Fruit fly (Drosophila melanogaster) whole organism, embryonic: ENCODE results near the gene Svil.
A peak's percentile ranks its signal among the peaks of the same experiment; 100 is the strongest.

ENCODE experiments used
- Aef1 ChIP-seq: fragments of 200-800 bp; sonication (Bioruptor generic); IDR thresholded peaks from 3 replicates; pipeline ENCODE4 v1.3.6; 2022; ENCODE audit warnings: missing biosample characterization, missing genetic modification characterization
- Asciz ChIP-seq: fragments of 200-800 bp; sonication (Bioruptor generic); optimal IDR thresholded peaks from 2 replicates; lab custom pipeline; 2017; ENCODE audit warnings: missing biosample characterization, mild to moderate bottlenecking, missing genetic modification characterization, missing genetic modification reagents
- Blimp-1 ChIP-seq: fragments of 200-800 bp; sonication (Bioruptor generic); optimal IDR thresholded peaks from 3 replicates; lab custom pipeline; 2018; ENCODE audit warnings: missing biosample characterization, missing genetic modification characterization, mild to moderate bottlenecking, moderate library complexity, missing genetic modification reagents
- CG10366 ChIP-seq: fragments of 200-800 bp; sonication (Bioruptor generic); IDR thresholded peaks from 2 replicates; pipeline ENCODE4 v1.3.6; 2022; ENCODE audit warnings: missing biosample characterization, missing genetic modification characterization
- CG11093 ChIP-seq: fragments of 200-800 bp; sonication (Bioruptor generic); IDR thresholded peaks from 3 replicates; pipeline ENCODE4 v1.3.6; 2022; ENCODE audit warnings: missing biosample characterization, missing genetic modification characterization
- CG12155 ChIP-seq: fragments of 200-800 bp; sonication (Bioruptor generic); optimal IDR thresholded peaks from 3 replicates; lab custom pipeline; 2016; ENCODE audit warnings: missing biosample characterization, missing genetic modification characterization
- CG12942 ChIP-seq: fragments of 200-800 bp; sonication (Bioruptor generic); optimal IDR thresholded peaks from 3 replicates; lab custom pipeline; 2016; ENCODE audit warnings: missing biosample characterization, missing genetic modification characterization
- CG13296 ChIP-seq: fragments of 200-800 bp; sonication (Bioruptor generic); optimal IDR thresholded peaks from 3 replicates; lab custom pipeline; 2018; ENCODE audit warnings: missing biosample characterization, mild to moderate bottlenecking, missing genetic modification characterization
- CG13775 ChIP-seq: fragments of 200-800 bp; sonication (Bioruptor generic); optimal IDR thresholded peaks from 3 replicates; lab custom pipeline; 2017; ENCODE audit warnings: missing biosample characterization, mild to moderate bottlenecking, missing genetic modification characterization
- CG15269 ChIP-seq: fragments of 200-800 bp; sonication (Bioruptor generic); optimal IDR thresholded peaks from 2 replicates; lab custom pipeline; 2018; ENCODE audit warnings: missing biosample characterization, mild to moderate bottlenecking, missing genetic modification characterization, moderate library complexity
- CG16815 ChIP-seq: fragments of 200-800 bp; sonication (Bioruptor generic); optimal IDR thresholded peaks from 3 replicates; lab custom pipeline; 2017; ENCODE audit warnings: missing biosample characterization, mild to moderate bottlenecking, missing genetic modification characterization
- CG18011 ChIP-seq: fragments of 200-800 bp; sonication (Bioruptor generic); optimal IDR thresholded peaks from 2 replicates; lab custom pipeline; 2017; ENCODE audit warnings: missing biosample characterization, missing genetic modification characterization, mild to moderate bottlenecking, moderate library complexity, missing genotype
- CG31224 ChIP-seq: fragments of 200-800 bp; sonication (Bioruptor generic); IDR thresholded peaks from 2 replicates; pipeline ENCODE4 v1.3.6; 2022; ENCODE audit warnings: missing biosample characterization, missing genetic modification characterization
- CG33213 ChIP-seq: fragments of 200-800 bp; sonication (Bioruptor generic); optimal IDR thresholded peaks from 3 replicates; lab custom pipeline; 2016; ENCODE audit warnings: missing biosample characterization, missing genetic modification characterization
- CG3995 ChIP-seq: fragments of 200-800 bp; sonication (Bioruptor generic); optimal IDR thresholded peaks from 3 replicates; lab custom pipeline; 2016; ENCODE audit warnings: missing biosample characterization, missing genetic modification characterization
- CG7271 ChIP-seq: fragments of 200-800 bp; sonication (Bioruptor generic); optimal IDR thresholded peaks from 2 replicates; lab custom pipeline; 2018; ENCODE audit warnings: missing biosample characterization, mild to moderate bottlenecking, missing genetic modification characterization, moderate library complexity
- CG8765 ChIP-seq: fragments of 200-800 bp; sonication (Bioruptor generic); IDR thresholded peaks from 2 replicates; pipeline ENCODE4 v1.3.6; 2022; ENCODE audit warnings: missing biosample characterization, missing genetic modification characterization
- CG9727 ChIP-seq: fragments of 200-800 bp; sonication (Bioruptor generic); optimal IDR thresholded peaks from 3 replicates; lab custom pipeline; 2017; ENCODE audit warnings: missing biosample characterization, mild to moderate bottlenecking, missing genetic modification characterization
- D19A ChIP-seq: fragments of 200-800 bp; optimal IDR thresholded peaks from 3 replicates; lab custom pipeline; 2019; ENCODE audit warnings: missing biosample characterization, mild to moderate bottlenecking, missing genetic modification characterization, moderate library complexity
- Deaf1 ChIP-seq: fragments of 200-800 bp; optimal IDR thresholded peaks from 3 replicates; lab custom pipeline; 2019; ENCODE audit warnings: missing biosample characterization, mild to moderate bottlenecking, missing genetic modification characterization, moderate library complexity
- Doc3 ChIP-seq: fragments of 200-800 bp; sonication (Bioruptor generic); IDR thresholded peaks from 3 replicates; pipeline ENCODE4 v1.3.6; 2022; ENCODE audit warnings: missing biosample characterization, missing genetic modification characterization; ENCODE audit not compliant: partially characterized antibody
- H15 ChIP-seq: fragments of 200-800 bp; sonication (Bioruptor generic); IDR thresholded peaks from 3 replicates; pipeline ENCODE4 v1.3.6; 2022; ENCODE audit warnings: missing biosample characterization, missing genetic modification characterization
- HHEX ChIP-seq: fragments of 200-800 bp; sonication (Bioruptor generic); optimal IDR thresholded peaks from 3 replicates; lab custom pipeline; 2017; ENCODE audit warnings: missing biosample characterization, mild to moderate bottlenecking, missing genetic modification characterization, missing genetic modification reagents
- Lpt ChIP-seq: fragments of >200 bp; optimal IDR thresholded peaks from 2 replicates; lab custom pipeline; 2018; ENCODE audit warnings: missing biosample characterization, missing genetic modification characterization
- Meics ChIP-seq: fragments of 200-800 bp; sonication (Bioruptor generic); optimal IDR thresholded peaks from 2 replicates; lab custom pipeline; 2017; ENCODE audit warnings: missing biosample characterization, mild to moderate bottlenecking, missing genetic modification characterization
- Myb ChIP-seq: fragments of 200-800 bp; sonication (Bioruptor generic); optimal IDR thresholded peaks from 2 replicates; lab custom pipeline; 2016; ENCODE audit warnings: missing biosample characterization, missing genetic modification characterization
- PHDP ChIP-seq: fragments of 200-800 bp; sonication (Bioruptor generic); optimal IDR thresholded peaks from 3 replicates; lab custom pipeline; 2018; ENCODE audit warnings: missing biosample characterization, mild to moderate bottlenecking, missing genetic modification characterization, moderate library complexity
- Six4 ChIP-seq: fragments of 200-800 bp; sonication (Bioruptor generic); optimal IDR thresholded peaks from 2 replicates; lab custom pipeline; 2016; ENCODE audit warnings: missing biosample characterization, missing genetic modification characterization
- Sry-δ ChIP-seq: fragments of 200-800 bp; sonication (Bioruptor generic); optimal IDR thresholded peaks from 2 replicates; lab custom pipeline; 2016; ENCODE audit warnings: missing biosample characterization, missing genetic modification characterization
- Xbp1 ChIP-seq: fragments of 200-800 bp; sonication (Bioruptor generic); optimal IDR thresholded peaks from 3 replicates; lab custom pipeline; 2016; ENCODE audit warnings: missing biosample characterization, mild to moderate bottlenecking, missing genetic modification characterization
- YL-1 ChIP-seq: fragments of 200-800 bp; sonication (Bioruptor generic); optimal IDR thresholded peaks from 3 replicates; lab custom pipeline; 2017; ENCODE audit warnings: missing biosample characterization, mild to moderate bottlenecking, missing genetic modification characterization
- bsh ChIP-seq, 2 experiments: fragments of 200-800 bp; sonication (Bioruptor generic); optimal IDR thresholded peaks; 2 replicates each; lab custom pipeline; 2017 to 2018; ENCODE audit warnings: mild to moderate bottlenecking in 2 of 2, missing biosample characterization in 2 of 2, missing genetic modification characterization in 2 of 2, moderate library complexity in 1 of 2
- chinmo ChIP-seq: fragments of 200-800 bp; sonication (Bioruptor generic); IDR thresholded peaks from 4 replicates; pipeline ENCODE4 v1.3.6; 2022; ENCODE audit warnings: missing biosample characterization, missing genetic modification characterization; ENCODE audit not compliant: partially characterized antibody
- crp ChIP-seq, 2 experiments: fragments of 200-800 bp; sonication (Bioruptor generic); optimal IDR thresholded peaks; 2 replicates in 1 of 2; 3 replicates in 1 of 2; lab custom pipeline; 2017; ENCODE audit warnings: missing biosample characterization in 2 of 2, missing genetic modification characterization in 2 of 2, mild to moderate bottlenecking in 1 of 2, moderate library complexity in 1 of 2
- dati ChIP-seq: fragments of 200-800 bp; sonication (Bioruptor generic); IDR thresholded peaks from 2 replicates; pipeline ENCODE4 v1.3.6; 2022; ENCODE audit warnings: missing biosample characterization, missing genetic modification characterization
- fd3F ChIP-seq: fragments of 200-800 bp; sonication (Bioruptor generic); optimal IDR thresholded peaks from 2 replicates; lab custom pipeline; 2018; ENCODE audit warnings: missing biosample characterization, mild to moderate bottlenecking, missing genetic modification characterization, moderate library complexity
- gce ChIP-seq: fragments of 200-800 bp; sonication (Bioruptor generic); IDR thresholded peaks from 3 replicates; pipeline ENCODE4 v1.3.6; 2022; ENCODE audit warnings: missing biosample characterization, missing genetic modification characterization
- gt ChIP-seq: fragments of 200-800 bp; sonication (Bioruptor generic); IDR thresholded peaks from 2 replicates; pipeline ENCODE4 v1.3.6; 2022; ENCODE audit warnings: missing biosample characterization, missing genetic modification characterization
- her ChIP-seq: fragments of 200-800 bp; sonication (Bioruptor generic); optimal IDR thresholded peaks from 2 replicates; lab custom pipeline; 2016; ENCODE audit warnings: missing biosample characterization, missing genetic modification characterization
- lov ChIP-seq, 2 experiments: fragments of 200-800 bp in 1 of 2; fragments of >200 bp in 1 of 2; sonication (Bioruptor generic) in 1 of 2; IDR thresholded peaks in 1 of 2; optimal IDR thresholded peaks in 1 of 2; 2 replicates in 1 of 2; 3 replicates in 1 of 2; pipeline versions ENCODE4 v1.3.6 to Lab custom; 2017 to 2022; ENCODE audit warnings: missing biosample characterization in 1 of 2, missing genetic modification characterization in 1 of 2
- peb ChIP-seq: fragments of 200-800 bp; sonication (Bioruptor generic); IDR thresholded peaks from 2 replicates; pipeline ENCODE4 v1.3.6; 2022; ENCODE audit warnings: missing biosample characterization, missing genetic modification characterization
- pum ChIP-seq: fragments of 200-800 bp; sonication (Bioruptor generic); optimal IDR thresholded peaks from 2 replicates; lab custom pipeline; 2016; ENCODE audit warnings: missing biosample characterization, missing genetic modification characterization
- pzg ChIP-seq: fragments of 200-800 bp; sonication (Bioruptor generic); optimal IDR thresholded peaks from 3 replicates; lab custom pipeline; 2018; ENCODE audit warnings: missing biosample characterization, mild to moderate bottlenecking, missing genetic modification characterization, moderate library complexity
- rib ChIP-seq: fragments of 200-800 bp; sonication (Bioruptor generic); IDR thresholded peaks from 2 replicates; pipeline ENCODE4 v1.3.6; 2022; ENCODE audit warnings: missing biosample characterization, missing genetic modification characterization
- run ChIP-seq: fragments of 200-800 bp; sonication (Bioruptor generic); optimal IDR thresholded peaks from 3 replicates; lab custom pipeline; 2018; ENCODE audit warnings: missing biosample characterization, mild to moderate bottlenecking, missing genetic modification characterization
- sna ChIP-seq: fragments of 200-800 bp; sonication (Bioruptor generic); IDR thresholded peaks from 2 replicates; pipeline ENCODE4 v1.3.6; 2022; ENCODE audit warnings: missing biosample characterization, missing genetic modification characterization; ENCODE audit not compliant: partially characterized antibody
- tap ChIP-seq: fragments of 200-800 bp; optimal IDR thresholded peaks from 3 replicates; lab custom pipeline; 2019; ENCODE audit warnings: missing biosample characterization, mild to moderate bottlenecking, missing genetic modification characterization, moderate library complexity
- tin ChIP-seq: fragments of 200-800 bp; sonication (Bioruptor generic); optimal IDR thresholded peaks from 3 replicates; lab custom pipeline; 2016; ENCODE audit warnings: missing biosample characterization, missing genetic modification characterization
- twi ChIP-seq: fragments of 200-800 bp; optimal IDR thresholded peaks from 2 replicates; lab custom pipeline; 2019; ENCODE audit warnings: missing biosample characterization, mild to moderate bottlenecking, missing genetic modification characterization, moderate library complexity

Gene Svil

DNA sequence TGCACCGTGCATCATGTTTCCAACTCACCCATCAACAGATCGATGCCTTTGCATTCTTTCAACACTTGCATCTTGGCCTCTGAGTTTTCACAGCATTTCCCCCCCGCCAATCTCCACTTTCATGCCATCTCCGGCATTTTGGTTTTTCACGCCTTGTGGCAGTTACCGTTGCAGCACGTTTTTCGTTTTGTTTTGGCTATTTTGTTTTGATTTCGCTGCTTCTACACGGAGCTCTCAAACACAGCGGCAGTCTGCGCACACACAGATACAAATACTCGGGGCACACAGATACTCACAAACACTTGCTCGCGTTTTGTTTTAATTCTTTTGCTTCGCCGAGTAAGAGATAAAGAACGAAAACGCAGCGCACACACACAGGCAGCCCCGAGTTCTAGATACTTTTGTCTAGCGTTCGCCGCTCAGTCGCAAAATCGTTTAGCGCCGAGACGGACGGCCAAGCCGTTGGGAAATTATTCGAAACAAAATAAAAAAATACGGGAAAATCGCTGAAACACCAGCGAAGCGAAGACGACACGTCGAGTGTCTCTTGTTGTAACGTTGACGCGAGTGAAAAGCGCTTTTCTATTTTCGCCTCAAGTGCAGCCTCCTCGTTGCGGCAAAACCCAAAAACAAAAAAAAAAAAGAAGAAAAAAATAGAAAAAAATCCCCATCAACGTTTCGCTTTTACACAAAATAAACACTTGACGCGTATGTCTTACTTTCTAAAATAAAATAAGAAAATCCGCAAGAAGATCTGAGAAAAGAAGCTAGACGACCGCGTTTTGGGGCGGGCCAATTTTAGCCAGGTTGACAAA is 51.2 kb downstream of the Svil start (continued):
- TF ChIP-seq Doc3 (GFP tag; lab: Robert Waterston, UW) (no peak), Deaf1 (tag; lab: Kevin White, UChicago) (peak; percentile 74), pzg (GFP tag; lab: Kevin White, UChicago) (no peak), Six4 (GFP tag; lab: Kevin White, UChicago) (no peak), D19A (tag; lab: Kevin White, UChicago) (no peak), chinmo (GFP tag; lab: Robert Waterston, UW) (peak; percentile 89; the same call in 2 of the 4 replicates), Blimp-1 (GFP tag; lab: Kevin White, UChicago) (no peak), PHDP (tag; lab: Kevin White, UChicago) (no peak), pum (GFP tag; lab: Kevin White, UChicago) (no peak), CG3995 (no peak), CG8765 (no peak), her (no peak), rib (GFP tag; lab: Robert Waterston, UW) (no peak), run (no peak), CG31224 (GFP tag; lab: Robert Waterston, UW) (no peak), gce (GFP tag; lab: Robert Waterston, UW) (no peak), H15 (GFP tag; lab: Robert Waterston, UW) (no peak), lov (optimal IDR thresholded peaks at IDR 0.05; lab: Kevin White, UChicago) (no peak), lov (GFP tag; IDR thresholded peaks at IDR 0.05; lab: Robert Waterston, UW) (no peak), gt (GFP tag; lab: Robert Waterston, UW) (no peak), CG9727 (GFP tag; lab: Kevin White, UChicago) (no peak), bsh (GFP tag; optimal IDR thresholded peaks at IDR 0.05; lab: Kevin White, UChicago) (peak in 1 of 2 experiments; percentile 75), YL-1 (GFP tag; lab: Kevin White, UChicago) (no peak), tap (no peak), Asciz (GFP tag; lab: Kevin White, UChicago) (no peak), Myb (no peak), Aef1 (GFP tag; lab: Robert Waterston, UW) (no peak), CG11093 (GFP tag; lab: Robert Waterston, UW) (no peak), crp (GFP tag; optimal IDR thresholded peaks at IDR 0.05; lab: Kevin White, UChicago) (no peak), fd3F (GFP tag; lab: Kevin White, UChicago) (no peak), CG12942 (GFP tag; lab: Kevin White, UChicago) (no peak), twi (tag; lab: Kevin White, UChicago) (no peak), CG12155 (GFP tag; lab: Kevin White, UChicago) (no peak), Xbp1 (GFP tag; lab: Kevin White, UChicago) (no peak), CG13296 (GFP tag; lab: Kevin White, UChicago) (no peak), Sry-δ (no peak), CG10366 (no peak), sna (no peak; the same call in 1 of the 2 replicates), CG33213 (no peak), CG18011 (no peak), Meics (no peak), HHEX (no peak), CG7271 (tag; lab: Kevin White, UChicago) (no peak), tin (GFP tag; lab: Kevin White, UChicago) (no peak), CG15269 (tag; lab: Kevin White, UChicago) (no peak), CG13775 (no peak), peb (GFP tag; lab: Robert Waterston, UW) (no peak), Lpt (no peak), CG16815 (no peak), dati (GFP tag; lab: Robert Waterston, UW) (no peak)
